Fruit fly (Drosophila melanogaster) whole organism, pupa: ENCODE results near the gene Grip.

Experiments used
- CG10348 ChIP-seq: fragments of 200-800 bp; sonication (Bioruptor generic); IDR thresholded peaks from 2 replicates; pipeline ENCODE4 v1.3.6; 2022; ENCODE audit warnings: missing biosample characterization, missing genetic modification characterization
- CG12605 ChIP-seq: fragments of 200-800 bp; sonication (Bioruptor generic); IDR thresholded peaks from 2 replicates; pipeline ENCODE4 v1.3.6; 2022; ENCODE audit warnings: missing biosample characterization, missing genetic modification characterization
- CG13204 ChIP-seq: fragments of 200-800 bp; sonication (Bioruptor generic); optimal IDR thresholded peaks from 2 replicates; lab custom pipeline; 2018; ENCODE audit warnings: missing biosample characterization, mild to moderate bottlenecking, missing genetic modification characterization, moderate library complexity
- CG14655 ChIP-seq: fragments of 200-800 bp; sonication (Bioruptor generic); optimal IDR thresholded peaks from 3 replicates; lab custom pipeline; 2017; ENCODE audit warnings: mild to moderate bottlenecking, missing biosample characterization, missing genetic modification reagents, missing genetic modification characterization
- CG15710 ChIP-seq: fragments of 200-800 bp; sonication (Bioruptor generic); optimal IDR thresholded peaks from 2 replicates; lab custom pipeline; 2018; ENCODE audit warnings: missing biosample characterization, mild to moderate bottlenecking, missing genetic modification characterization, moderate library complexity
- CG17806 ChIP-seq: fragments of 200-800 bp; sonication (Bioruptor generic); optimal IDR thresholded peaks from 2 replicates; lab custom pipeline; 2018; ENCODE audit warnings: missing biosample characterization, mild to moderate bottlenecking, missing genetic modification characterization, moderate library complexity
- CG32121 ChIP-seq: fragments of 200-800 bp; sonication (Bioruptor generic); IDR thresholded peaks from 2 replicates; pipeline ENCODE4 v1.3.6; 2022; ENCODE audit warnings: missing biosample characterization, missing genetic modification characterization
- CG34367 ChIP-seq: fragments of 200-800 bp; sonication (Bioruptor generic); optimal IDR thresholded peaks from 2 replicates; lab custom pipeline; 2018; ENCODE audit warnings: missing biosample characterization, mild to moderate bottlenecking, missing genetic modification characterization
- CG4496 ChIP-seq: fragments of 200-800 bp; sonication (Bioruptor generic); IDR thresholded peaks from 3 replicates; pipeline ENCODE4 v1.3.6; 2022; ENCODE audit warnings: missing biosample characterization, missing genetic modification characterization
- CG8159 ChIP-seq: fragments of 200-800 bp; sonication (Bioruptor generic); optimal IDR thresholded peaks from 3 replicates; lab custom pipeline; 2018; ENCODE audit warnings: missing biosample characterization, mild to moderate bottlenecking, missing genetic modification characterization, moderate library complexity
- CG8301 ChIP-seq: fragments of 200-800 bp; sonication (Bioruptor generic); optimal IDR thresholded peaks from 2 replicates; lab custom pipeline; 2018; ENCODE audit warnings: missing biosample characterization, mild to moderate bottlenecking, missing genetic modification characterization
- CG9948 ChIP-seq: fragments of 200-800 bp; sonication (Bioruptor generic); optimal IDR thresholded peaks from 2 replicates; lab custom pipeline; 2018; ENCODE audit warnings: missing biosample characterization, mild to moderate bottlenecking, missing genetic modification characterization, moderate library complexity
- D1 ChIP-seq: fragments of 200-800 bp; sonication (Bioruptor generic); optimal IDR thresholded peaks from 2 replicates; lab custom pipeline; 2018; ENCODE audit warnings: missing biosample characterization, mild to moderate bottlenecking, missing genetic modification characterization, moderate library complexity
- EcR ChIP-seq: fragments of 200-800 bp; sonication (Bioruptor generic); optimal IDR thresholded peaks from 3 replicates; lab custom pipeline; 2019; ENCODE audit warnings: missing biosample characterization, missing genetic modification characterization, mild to moderate bottlenecking, moderate library complexity, missing genetic modification reagents
- Ets98B ChIP-seq: fragments of 200-800 bp; sonication (Bioruptor generic); IDR thresholded peaks from 2 replicates; pipeline ENCODE4 v1.3.6; 2022; ENCODE audit warnings: missing biosample characterization, missing genetic modification characterization
- Pif1A ChIP-seq: fragments of 200-800 bp; sonication (Bioruptor generic); optimal IDR thresholded peaks from 3 replicates; lab custom pipeline; 2016; ENCODE audit warnings: missing biosample characterization, missing genetic modification characterization
- Pif1B ChIP-seq: fragments of 200-800 bp; sonication (Bioruptor generic); optimal IDR thresholded peaks from 3 replicates; lab custom pipeline; 2016; ENCODE audit warnings: missing biosample characterization, missing genetic modification characterization
- Snoo ChIP-seq: fragments of 200-800 bp; sonication (Bioruptor generic); optimal IDR thresholded peaks from 3 replicates; lab custom pipeline; 2017; ENCODE audit warnings: missing biosample characterization, mild to moderate bottlenecking, missing genetic modification characterization, inconsistent platforms
- fd96Ca ChIP-seq: fragments of 200-800 bp; sonication (Bioruptor generic); IDR thresholded peaks from 3 replicates; pipeline ENCODE4 v1.3.6; 2022; ENCODE audit warnings: missing biosample characterization, missing genetic modification characterization
- gl ChIP-seq: fragments of 200-800 bp; sonication (Bioruptor generic); optimal IDR thresholded peaks from 2 replicates; lab custom pipeline; 2018; ENCODE audit warnings: missing biosample characterization, mild to moderate bottlenecking, missing genetic modification characterization
- rn ChIP-seq: fragments of 200-800 bp; sonication (Bioruptor generic); IDR thresholded peaks from 2 replicates; pipeline ENCODE4 v1.3.6; 2022; ENCODE audit warnings: missing biosample characterization, missing genetic modification characterization

Grip gene

DNA sequence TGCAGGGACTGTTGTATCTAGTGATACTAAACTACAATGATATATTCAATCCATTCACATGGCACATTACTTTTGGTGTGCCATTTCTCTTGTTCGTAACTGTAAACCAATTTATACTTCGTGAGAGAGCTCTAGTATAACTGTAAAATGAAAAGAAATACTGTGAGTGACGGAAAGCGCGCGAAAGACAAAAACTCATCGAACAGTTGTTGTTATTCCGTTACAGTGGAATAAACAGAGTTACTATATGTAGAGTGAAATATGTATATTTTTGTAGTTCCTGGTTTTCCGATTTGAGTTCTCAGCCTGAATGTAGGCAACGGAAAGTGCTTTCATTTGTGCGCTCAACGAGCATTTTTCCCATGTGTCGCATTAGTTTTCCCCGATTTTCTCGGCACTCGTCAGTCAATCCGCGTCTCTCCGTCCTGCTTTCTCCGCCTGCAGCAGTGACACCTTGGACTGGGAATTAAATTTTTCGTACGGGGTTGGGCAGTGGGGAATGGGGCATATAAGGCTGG is 1.9 kb upstream of the Grip start:
- TF ChIP-seq CG12605 (GFP tag; lab: Robert Waterston, UW), result no peak
- TF ChIP-seq rn (GFP tag; lab: Robert Waterston, UW), result no peak
- TF ChIP-seq CG15710, result no peak
- no peak for TF ChIP-seq Pif1B (GFP tag; lab: Kevin White, UChicago)
- TF ChIP-seq CG9948 (tag; lab: Kevin White, UChicago), result no peak
- peak; percentile 36; the same call in 2 of the 3 replicates for TF ChIP-seq CG4496

DNA sequence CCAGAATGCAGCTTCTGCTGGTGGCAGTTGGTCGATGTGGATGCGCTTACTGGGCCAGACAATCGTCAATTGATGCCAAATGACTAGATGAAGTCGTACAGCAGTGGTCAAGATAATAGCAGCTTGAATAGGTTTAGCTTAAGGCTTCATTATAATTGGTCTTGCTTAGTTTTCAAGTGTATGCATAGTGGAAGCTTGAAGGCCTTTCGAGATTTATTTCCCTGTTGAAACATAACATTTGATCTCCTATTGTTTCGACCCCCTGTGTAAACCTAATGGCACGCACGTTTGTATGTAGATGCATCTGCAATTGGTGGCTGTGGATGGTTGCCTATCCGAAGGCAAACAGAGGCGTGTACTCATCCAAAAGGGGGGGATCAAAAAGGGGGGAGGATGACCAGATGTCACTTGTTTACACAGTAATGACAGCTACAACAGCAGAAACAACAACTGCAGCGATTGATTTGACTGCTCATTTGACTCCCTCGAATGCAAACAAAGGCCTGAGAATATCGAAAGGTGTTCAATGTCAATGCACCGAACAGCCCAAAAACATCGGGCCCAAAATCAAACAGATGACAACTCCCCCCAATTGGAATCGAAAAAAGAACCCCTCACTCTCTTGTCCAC is 2.1 kb downstream of the Grip start:
- TF ChIP-seq CG4496 (peak; percentile 90), fd96Ca (peak; percentile 90), CG8301 (tag; lab: Kevin White, UChicago) (peak; percentile 78), CG32121 (GFP tag; lab: Robert Waterston, UW) (peak; percentile 80), CG12605 (GFP tag; lab: Robert Waterston, UW) (peak; percentile 86), gl (tag; lab: Kevin White, UChicago) (peak; percentile 3), Pif1B (GFP tag; lab: Kevin White, UChicago) (peak; percentile 59), rn (GFP tag; lab: Robert Waterston, UW) (no peak), CG17806 (tag; lab: Kevin White, UChicago) (peak; percentile 69), CG15710 (peak; percentile 64), CG13204 (GFP tag; lab: Kevin White, UChicago) (no peak), CG8159 (tag; lab: Kevin White, UChicago) (peak; percentile 61), Snoo (tag; lab: Kevin White, UChicago) (no peak), D1 (tag; lab: Kevin White, UChicago) (no peak), Ets98B (GFP tag; lab: Robert Waterston, UW) (peak; percentile 87), CG9948 (tag; lab: Kevin White, UChicago) (peak; percentile 69), EcR (GFP tag; lab: Kevin White, UChicago) (no peak), Pif1A (GFP tag; lab: Kevin White, UChicago) (peak; percentile 78), CG10348 (GFP tag; lab: Robert Waterston, UW) (0 out of 2 replicates have a peak, but pooled peaks have one; percentile 23), CG14655 (GFP tag; lab: Kevin White, UChicago) (peak; percentile 81), CG34367 (tag; lab: Kevin White, UChicago) (peak; percentile 69)

DNA sequence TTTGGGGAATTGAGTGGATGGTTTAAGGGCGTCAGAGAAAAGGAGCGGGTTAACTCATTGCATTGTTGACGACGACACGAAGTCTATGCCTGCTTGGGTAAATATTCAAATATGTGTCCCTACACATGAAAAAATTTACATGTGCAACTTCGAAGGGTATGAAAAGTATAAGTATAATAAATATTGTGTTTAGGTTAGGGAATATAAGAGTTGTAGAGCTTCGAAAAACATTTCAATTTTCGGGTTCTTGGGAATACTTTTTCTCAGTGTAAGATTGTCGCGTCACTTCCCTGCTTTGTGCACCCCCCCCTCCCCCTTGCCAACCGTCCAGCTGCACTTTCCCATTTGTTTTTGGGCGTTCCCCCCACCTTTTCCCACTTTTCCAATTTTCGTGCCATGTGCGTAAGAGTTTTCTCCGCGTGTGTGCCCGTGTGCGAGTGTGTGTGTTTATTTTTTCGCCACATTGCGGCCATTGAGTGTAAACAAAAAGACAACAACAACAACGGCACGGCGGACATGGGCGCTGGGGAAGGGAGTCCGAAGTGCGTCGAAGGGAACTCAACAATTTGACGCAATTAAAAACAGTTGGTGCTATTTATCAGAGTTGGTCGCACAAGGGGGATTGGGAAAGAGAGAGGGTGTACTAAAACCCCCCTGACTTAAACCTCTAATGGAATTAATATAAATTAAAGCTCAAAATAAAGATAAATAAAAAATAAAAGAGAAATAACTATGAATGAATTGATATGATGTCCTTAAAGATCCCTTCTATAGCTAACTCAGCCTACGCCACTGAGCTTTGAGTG is 4.0 kb downstream of the Grip start:
- TF ChIP-seq CG14655 (GFP tag; lab: Kevin White, UChicago), result peak; percentile 44
- no peak for TF ChIP-seq EcR (GFP tag; lab: Kevin White, UChicago)
- TF ChIP-seq CG8301 (tag; lab: Kevin White, UChicago), result peak; percentile 25
- peak; percentile 11 for TF ChIP-seq Pif1A (GFP tag; lab: Kevin White, UChicago)
- TF ChIP-seq rn (GFP tag; lab: Robert Waterston, UW), result peak; percentile 14; the same call in 1 of the 2 replicates
- TF ChIP-seq gl (tag; lab: Kevin White, UChicago), result no peak
- peak; percentile 9 for TF ChIP-seq CG9948 (tag; lab: Kevin White, UChicago)
- TF ChIP-seq D1 (tag; lab: Kevin White, UChicago), result no peak
- TF ChIP-seq CG12605 (GFP tag; lab: Robert Waterston, UW), result no peak
- no peak for TF ChIP-seq CG10348 (GFP tag; lab: Robert Waterston, UW)
- TF ChIP-seq CG13204 (GFP tag; lab: Kevin White, UChicago), result no peak
- TF ChIP-seq Pif1B (GFP tag; lab: Kevin White, UChicago), result peak; percentile 54
- TF ChIP-seq Ets98B (GFP tag; lab: Robert Waterston, UW), result no peak
- TF ChIP-seq fd96Ca, result 0 out of 3 replicates have a peak, but pooled peaks have one; percentile 17
- no peak for TF ChIP-seq CG17806 (tag; lab: Kevin White, UChicago)
- peak; percentile 38 for TF ChIP-seq CG8159 (tag; lab: Kevin White, UChicago)
- peak; percentile 42 for TF ChIP-seq CG15710
- no peak for TF ChIP-seq CG34367 (tag; lab: Kevin White, UChicago)
- TF ChIP-seq CG32121 (GFP tag; lab: Robert Waterston, UW), result no peak
- TF ChIP-seq CG4496, result peak; percentile 68
- TF ChIP-seq Snoo (tag; lab: Kevin White, UChicago), result peak; percentile 25

DNA sequence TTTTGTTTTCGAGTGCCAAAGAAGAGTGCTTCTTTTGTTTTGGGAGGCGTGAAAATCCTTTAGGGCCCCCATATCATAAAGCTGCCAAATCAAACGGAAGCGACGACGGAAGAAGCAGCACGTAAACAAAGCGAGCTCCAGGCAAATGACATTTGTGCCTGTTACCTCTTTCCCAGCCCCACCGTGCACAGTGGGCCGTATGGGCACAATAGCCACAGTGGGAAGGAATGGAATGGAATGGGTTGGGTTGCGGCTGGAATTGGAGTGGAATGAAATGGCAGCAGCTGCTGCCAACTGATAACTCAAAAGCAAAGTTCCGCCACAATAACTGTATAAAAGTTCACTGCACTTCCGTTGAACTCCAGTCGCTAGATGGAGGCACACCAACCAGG is 4.6 kb downstream of the Grip start:
- TF ChIP-seq CG10348 (GFP tag; lab: Robert Waterston, UW) (no peak), CG8159 (tag; lab: Kevin White, UChicago) (no peak), CG15710 (no peak), gl (tag; lab: Kevin White, UChicago) (no peak), Pif1A (GFP tag; lab: Kevin White, UChicago) (no peak), CG12605 (GFP tag; lab: Robert Waterston, UW) (no peak), fd96Ca (no peak), Pif1B (GFP tag; lab: Kevin White, UChicago) (no peak)

DNA sequence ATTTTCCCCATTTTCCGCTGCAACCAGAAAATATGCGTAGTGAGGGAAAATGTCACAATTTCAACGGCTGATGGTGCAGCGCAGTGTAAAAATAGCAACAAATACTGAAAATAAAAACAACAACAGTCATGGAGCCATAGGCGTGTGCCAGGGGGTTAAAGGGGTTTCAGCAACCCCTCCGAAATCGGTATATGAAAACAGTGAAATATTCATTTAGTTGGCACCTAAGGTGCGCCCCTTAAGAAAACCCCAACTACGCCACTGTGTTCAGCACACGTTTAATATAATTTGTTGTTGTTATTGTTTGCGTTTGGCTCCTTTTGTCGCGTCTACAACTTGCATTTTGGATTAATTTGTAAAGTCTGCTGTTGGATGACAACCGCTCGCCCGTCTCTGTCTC is 6.0 kb downstream of the Grip start:
- TF ChIP-seq CG32121 (GFP tag; lab: Robert Waterston, UW), result peak; percentile 87
- TF ChIP-seq CG12605 (GFP tag; lab: Robert Waterston, UW), result peak; percentile 73
- TF ChIP-seq CG17806 (tag; lab: Kevin White, UChicago), result peak; percentile 60
- no peak for TF ChIP-seq EcR (GFP tag; lab: Kevin White, UChicago)
- peak; percentile 93 for TF ChIP-seq fd96Ca
- peak; percentile 75 for TF ChIP-seq CG8301 (tag; lab: Kevin White, UChicago)
- TF ChIP-seq D1 (tag; lab: Kevin White, UChicago), result peak; percentile 22
- peak; percentile 94 for TF ChIP-seq CG4496
- peak; percentile 92 for TF ChIP-seq Ets98B (GFP tag; lab: Robert Waterston, UW)
- TF ChIP-seq Pif1A (GFP tag; lab: Kevin White, UChicago), result peak; percentile 69
- peak; percentile 59 for TF ChIP-seq CG34367 (tag; lab: Kevin White, UChicago)
- TF ChIP-seq Pif1B (GFP tag; lab: Kevin White, UChicago), result peak; percentile 30
- peak; percentile 70 for TF ChIP-seq CG9948 (tag; lab: Kevin White, UChicago)
- peak; percentile 61; the same call in 1 of the 2 replicates for TF ChIP-seq CG10348 (GFP tag; lab: Robert Waterston, UW)
- peak; percentile 82 for TF ChIP-seq CG14655 (GFP tag; lab: Kevin White, UChicago)
- TF ChIP-seq rn (GFP tag; lab: Robert Waterston, UW), result peak; percentile 91
- TF ChIP-seq CG13204 (GFP tag; lab: Kevin White, UChicago), result peak; percentile 44
- TF ChIP-seq CG8159 (tag; lab: Kevin White, UChicago), result peak; percentile 67
- TF ChIP-seq CG15710, result peak; percentile 69
- TF ChIP-seq gl (tag; lab: Kevin White, UChicago), result peak; percentile 33
- peak; percentile 7 for TF ChIP-seq Snoo (tag; lab: Kevin White, UChicago)
